Worm (Caenorhabditis elegans) whole organism, L1 larva: ENCODE measurements around the gene lelo-2.

Experiments used
- C04F5.9 ChIP-seq: sonication (generic microtip); optimal IDR thresholded peaks from 2 replicates; lab custom pipeline; 2016; ENCODE audit warnings: missing genetic modification characterization, missing compliant biosample characterization
- C16A3.4 ChIP-seq: fragments of 150-350 bp; optimal IDR thresholded peaks from 2 replicates; lab custom pipeline; 2014; ENCODE audit warnings: missing biosample characterization, missing genetic modification characterization
- F16B12.6 ChIP-seq: fragments of 150-350 bp; optimal IDR thresholded peaks from 2 replicates; lab custom pipeline; 2014; ENCODE audit warnings: missing biosample characterization, missing genetic modification characterization
- Y116A8C.19 ChIP-seq: sonication (generic microtip); optimal IDR thresholded peaks from 2 replicates; lab custom pipeline; 2016; ENCODE audit warnings: missing compliant biosample characterization, missing genetic modification characterization, borderline replicate concordance
- aha-1 ChIP-seq: fragments of 150-350 bp; optimal IDR thresholded peaks from 2 replicates; lab custom pipeline; 2014; ENCODE audit warnings: missing biosample characterization, missing genetic modification characterization
- alr-1 ChIP-seq: fragments of 200-800 bp; sonication (Bioruptor generic); optimal IDR thresholded peaks from 2 replicates; lab custom pipeline; 2018; ENCODE audit warnings: borderline replicate concordance, mild to moderate bottlenecking, missing genetic modification characterization, missing compliant biosample characterization
- ceh-90 ChIP-seq: sonication (generic microtip); optimal IDR thresholded peaks from 2 replicates; lab custom pipeline; 2016; ENCODE audit warnings: missing genetic modification characterization, missing compliant biosample characterization
- ces-1 ChIP-seq: fragments of 150-350 bp; optimal IDR thresholded peaks from 2 replicates; lab custom pipeline; 2014; ENCODE audit warnings: missing biosample characterization, missing genetic modification reagents, missing genetic modification characterization
- dpl-1 ChIP-seq, 3 experiments: fragments of 150-350 bp in 2 of 3; sonication (generic microtip) in 1 of 3; optimal IDR thresholded peaks; 2 replicates each; lab custom pipeline; 2014 to 2017; ENCODE audit warnings: missing biosample characterization in 3 of 3, missing genetic modification characterization in 3 of 3, missing genetic modification reagents in 3 of 3
- efl-1 ChIP-seq, 4 experiments: fragments of 150-350 bp; optimal IDR thresholded peaks in 3 of 4; peaks in 1 of 4; 1 replicate in 1 of 4; 2 replicates in 3 of 4; lab custom pipeline; 2014; ENCODE audit warnings: missing biosample characterization in 2 of 4, missing genetic modification characterization in 2 of 4, missing genetic modification reagents in 2 of 4
- efl-3 ChIP-seq: fragments of 200-800 bp; sonication (Bioruptor generic); optimal IDR thresholded peaks from 2 replicates; lab custom pipeline; 2018; ENCODE audit warnings: mild to moderate bottlenecking, missing genetic modification characterization, missing compliant biosample characterization
- egl-13 ChIP-seq: sonication (generic microtip); optimal IDR thresholded peaks from 2 replicates; lab custom pipeline; 2016; ENCODE audit warnings: missing genotype, missing genetic modification reagents, missing genetic modification characterization, missing compliant biosample characterization
- elt-2 ChIP-seq: sonication (generic microtip); optimal IDR thresholded peaks from 2 replicates; lab custom pipeline; 2016; ENCODE audit warnings: missing genetic modification characterization, mild to moderate bottlenecking, inconsistent platforms, missing compliant biosample characterization, missing genetic modification reagents
- elt-3 ChIP-seq, 6 experiments: fragments of 150-350 bp in 1 of 6; sonication (generic microtip); optimal IDR thresholded peaks; 2 replicates each; lab custom pipeline; 2017 to 2018; ENCODE audit warnings: missing biosample characterization in 6 of 6, missing genetic modification characterization in 6 of 6, inconsistent platforms in 1 of 6
- ets-5 ChIP-seq: fragments of 200-800 bp; sonication (Bioruptor generic); IDR thresholded peaks from 2 replicates; pipeline ENCODE4 v1.3.6; 2022; ENCODE audit warnings: missing genetic modification characterization, missing compliant biosample characterization
- fkh-10 ChIP-seq: sonication (generic microtip); optimal IDR thresholded peaks from 2 replicates; lab custom pipeline; 2017; ENCODE audit warnings: missing biosample characterization, missing genetic modification reagents, missing genetic modification characterization
- fkh-4 ChIP-seq: sonication (generic microtip); optimal IDR thresholded peaks from 2 replicates; lab custom pipeline; 2016; ENCODE audit warnings: missing compliant biosample characterization, missing genetic modification characterization, borderline replicate concordance
- fkh-8 ChIP-seq: sonication (generic microtip); optimal IDR thresholded peaks from 2 replicates; lab custom pipeline; 2016; ENCODE audit warnings: mild to moderate bottlenecking, missing genetic modification characterization, missing compliant biosample characterization
- hlh-4 ChIP-seq: sonication (generic microtip); optimal IDR thresholded peaks from 2 replicates; lab custom pipeline; 2016; ENCODE audit warnings: mild to moderate bottlenecking, missing genetic modification characterization, missing compliant biosample characterization
- hpl-2 ChIP-seq: fragments of 150-350 bp; optimal IDR thresholded peaks from 2 replicates; lab custom pipeline; 2014; ENCODE audit warnings: missing biosample characterization, missing genetic modification reagents, missing genetic modification characterization
- isw-1 ChIP-seq: fragments of 200-800 bp; sonication (Bioruptor generic); IDR thresholded peaks from 2 replicates; pipeline ENCODE4 v1.3.6; 2022; ENCODE audit warnings: missing genetic modification characterization, missing compliant biosample characterization
- jun-1 ChIP-seq: fragments of 150-350 bp; optimal IDR thresholded peaks from 2 replicates; lab custom pipeline; 2014; ENCODE audit warnings: missing biosample characterization, missing genetic modification reagents, missing genetic modification characterization
- lin-14 ChIP-seq: fragments of 200-800 bp; sonication (Bioruptor generic); optimal IDR thresholded peaks from 2 replicates; lab custom pipeline; 2018; ENCODE audit warnings: mild to moderate bottlenecking, missing genetic modification characterization, moderate library complexity, missing compliant biosample characterization
- lin-35 ChIP-seq, 2 experiments: fragments of 150-350 bp; optimal IDR thresholded peaks; 2 replicates each; lab custom pipeline; 2014; ENCODE audit warnings: missing biosample characterization in 2 of 2, missing genetic modification characterization in 2 of 2, missing genetic modification reagents in 2 of 2
- lin-39 ChIP-seq: fragments of 150-350 bp; optimal IDR thresholded peaks from 2 replicates; lab custom pipeline; 2014; ENCODE audit warnings: missing biosample characterization, missing genetic modification reagents, missing genetic modification characterization
- lir-3 ChIP-seq: sonication (generic microtip); optimal IDR thresholded peaks from 2 replicates; lab custom pipeline; 2016; ENCODE audit warnings: mild to moderate bottlenecking, missing genetic modification characterization, moderate library complexity, missing compliant biosample characterization; ENCODE audit not compliant: poor library complexity
- mab-9 ChIP-seq: fragments of 200-800 bp; sonication (Bioruptor generic); IDR thresholded peaks from 2 replicates; pipeline ENCODE4 v1.3.6; 2022; ENCODE audit warnings: missing genetic modification reagents, missing genetic modification characterization, missing compliant biosample characterization
- mef-2 ChIP-seq: fragments of 150-350 bp; optimal IDR thresholded peaks from 2 replicates; lab custom pipeline; 2014; ENCODE audit warnings: missing biosample characterization, missing genetic modification characterization
- mep-1 ChIP-seq: fragments of 150-350 bp; optimal IDR thresholded peaks from 2 replicates; lab custom pipeline; 2014; ENCODE audit warnings: missing biosample characterization, missing genetic modification characterization
- nhr-11 ChIP-seq: fragments of 150-350 bp; optimal IDR thresholded peaks from 2 replicates; lab custom pipeline; 2014; ENCODE audit warnings: missing biosample characterization, missing genetic modification characterization
- nhr-12 ChIP-seq: sonication (generic microtip); optimal IDR thresholded peaks from 2 replicates; lab custom pipeline; 2017; ENCODE audit warnings: missing biosample characterization, missing genetic modification characterization
- nhr-19 ChIP-seq: fragments of 200-800 bp; sonication (Bioruptor generic); conservative IDR thresholded peaks from 2 replicates; pipeline ENCODE4 v1.3.6; 2022; ENCODE audit warnings: missing genetic modification characterization, missing compliant biosample characterization
- nhr-20 ChIP-seq: sonication (generic microtip); optimal IDR thresholded peaks from 2 replicates; lab custom pipeline; 2016; ENCODE audit warnings: mild to moderate bottlenecking, missing genetic modification characterization, missing compliant biosample characterization
- nhr-237 ChIP-seq: fragments of 150-350 bp; optimal IDR thresholded peaks from 2 replicates; lab custom pipeline; 2014; ENCODE audit warnings: missing biosample characterization, missing genetic modification characterization
- nhr-28 ChIP-seq: fragments of 150-350 bp; optimal IDR thresholded peaks from 2 replicates; lab custom pipeline; 2014; ENCODE audit warnings: missing biosample characterization, missing genetic modification characterization
- nhr-47 ChIP-seq: sonication (generic microtip); optimal IDR thresholded peaks from 2 replicates; lab custom pipeline; 2016; ENCODE audit warnings: mild to moderate bottlenecking, missing genetic modification characterization, moderate library complexity, missing compliant biosample characterization
- nhr-85 ChIP-seq: sonication (generic microtip); peaks from one replicate; lab custom pipeline; 2016; ENCODE audit warnings: missing genetic modification characterization, inconsistent platforms, missing compliant biosample characterization
- rnt-1 ChIP-seq: sonication (generic microtip); optimal IDR thresholded peaks from 2 replicates; lab custom pipeline; 2016; ENCODE audit warnings: mild to moderate bottlenecking, missing genetic modification characterization, moderate library complexity, missing compliant biosample characterization
- snu-23 ChIP-seq: sonication (generic microtip); optimal IDR thresholded peaks from 2 replicates; lab custom pipeline; 2016; ENCODE audit warnings: missing genetic modification characterization, missing compliant biosample characterization
- sox-4 ChIP-seq: sonication (generic microtip); optimal IDR thresholded peaks from 2 replicates; lab custom pipeline; 2016; ENCODE audit warnings: missing genetic modification characterization, missing compliant biosample characterization
- sptf-1 ChIP-seq: fragments of 150-350 bp; optimal IDR thresholded peaks from 2 replicates; lab custom pipeline; 2014; ENCODE audit warnings: missing biosample characterization, missing genetic modification characterization
- swsn-7 ChIP-seq: sonication (generic microtip); optimal IDR thresholded peaks from 2 replicates; lab custom pipeline; 2016; ENCODE audit warnings: missing genetic modification characterization, missing compliant biosample characterization
- tbx-2 ChIP-seq: sonication (generic microtip); optimal IDR thresholded peaks from 2 replicates; lab custom pipeline; 2016; ENCODE audit warnings: missing genetic modification characterization, missing compliant biosample characterization
- unc-130 ChIP-seq: fragments of 150-350 bp; optimal IDR thresholded peaks from 2 replicates; lab custom pipeline; 2017; ENCODE audit warnings: missing biosample characterization, missing genetic modification characterization, inconsistent platforms
- unc-30 ChIP-seq: sonication (generic microtip); optimal IDR thresholded peaks from 2 replicates; lab custom pipeline; 2017; ENCODE audit warnings: missing biosample characterization, missing genetic modification characterization
- unc-62 ChIP-seq: fragments of 150-350 bp; optimal IDR thresholded peaks from 2 replicates; lab custom pipeline; 2014; ENCODE audit warnings: missing biosample characterization, missing genetic modification reagents, missing genetic modification characterization
- unc-86 ChIP-seq: sonication (generic microtip); optimal IDR thresholded peaks from 2 replicates; lab custom pipeline; 2016; ENCODE audit warnings: missing genetic modification characterization, missing compliant biosample characterization
- unc-98 ChIP-seq: fragments of 200-800 bp; sonication (Bioruptor generic); IDR thresholded peaks from 2 replicates; pipeline ENCODE4 v1.3.6; 2022; ENCODE audit warnings: missing genetic modification characterization, missing compliant biosample characterization
- xbp-1 ChIP-seq: sonication (generic microtip); optimal IDR thresholded peaks from 2 replicates; lab custom pipeline; 2016; ENCODE audit warnings: missing genetic modification characterization, missing compliant biosample characterization
- zag-1 ChIP-seq: fragments of 150-350 bp; optimal IDR thresholded peaks from 2 replicates; lab custom pipeline; 2014; ENCODE audit warnings: missing biosample characterization, missing genetic modification characterization
- zip-4 ChIP-seq: fragments of 200-800 bp; sonication (Bioruptor generic); optimal IDR thresholded peaks from 2 replicates; lab custom pipeline; 2018; ENCODE audit warnings: mild to moderate bottlenecking, missing genetic modification characterization, moderate library complexity, missing compliant biosample characterization
- ztf-11 ChIP-seq, 2 experiments: sonication (generic microtip); optimal IDR thresholded peaks; 2 replicates each; lab custom pipeline; 2016 to 2017; ENCODE audit warnings: missing genetic modification characterization in 2 of 2, missing biosample characterization in 1 of 2, missing compliant biosample characterization in 1 of 2

The lelo-2 gene

DNA sequence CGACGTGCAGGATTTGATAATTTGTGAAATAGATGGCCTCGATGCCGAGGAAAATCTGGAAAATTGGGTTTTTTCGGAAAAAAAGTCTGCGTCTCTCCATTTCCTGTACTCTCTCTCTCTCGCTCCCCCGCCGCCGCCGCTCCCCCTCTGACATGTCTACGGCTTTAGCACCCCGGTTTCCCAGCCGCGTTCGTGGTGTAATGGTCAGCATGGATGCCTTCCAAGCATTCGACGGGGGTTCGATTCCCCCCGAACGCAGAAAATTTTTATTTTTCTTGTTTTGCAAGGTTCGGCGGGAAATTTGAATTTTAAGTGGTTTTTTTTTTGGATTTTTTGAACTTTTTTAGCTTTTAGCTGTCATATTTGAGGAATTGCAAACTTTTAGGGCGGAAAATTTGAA is 2.7 kb downstream of the lelo-2 start (continued):
- TF ChIP-seq nhr-28 (no peak), nhr-237 (tag; lab: Kevin White, UChicago) (peak; percentile 1), lin-35 (GFP tag; optimal IDR thresholded peaks at IDR 0.05; lab: Kevin White, UChicago) (peak; percentile 59 to 74), C16A3.4 (peak; percentile 34), unc-30 (tag; lab: Kevin White, UChicago) (no peak), nhr-19 (GFP tag; lab: Robert Waterston, UW) (peak; percentile 69), xbp-1 (tag; lab: Kevin White, UChicago) (peak; percentile 50), sptf-1 (tag; lab: Kevin White, UChicago) (no peak), zag-1 (no peak), ets-5 (GFP tag; lab: Robert Waterston, UW) (no peak), sox-4 (tag; lab: Kevin White, UChicago) (no peak), efl-3 (GFP tag; lab: Kevin White, UChicago) (no peak), unc-130 (peak; percentile 44), dpl-1 (GFP tag; optimal IDR thresholded peaks at IDR 0.05; lab: Kevin White, UChicago) (peak; percentile 48 to 54 (median 52)), ces-1 (GFP tag; lab: Kevin White, UChicago) (no peak), fkh-10 (GFP tag; lab: Kevin White, UChicago) (peak; percentile 24), nhr-20 (peak; percentile 59), efl-1 (optimal IDR thresholded peaks at IDR 0.05; lab: Kevin White, UChicago) (peak; percentile 48 to 63), efl-1 (GFP tag; optimal IDR thresholded peaks at IDR 0.05 in 1 of 2; lab: Kevin White, UChicago) (peak; percentile 72 to 95), snu-23 (GFP tag; lab: Kevin White, UChicago) (peak; percentile 82), egl-13 (tag; lab: Kevin White, UChicago) (peak; percentile 33), zip-4 (peak; percentile 54), unc-86 (tag; lab: Kevin White, UChicago) (peak; percentile 51), tbx-2 (tag; lab: Kevin White, UChicago) (peak; percentile 49), swsn-7 (tag; lab: Kevin White, UChicago) (peak; percentile 69), ztf-11 (tag; optimal IDR thresholded peaks at IDR 0.05; lab: Kevin White, UChicago) (peak in 1 of 2 experiments; percentile 32), C04F5.9 (no peak), fkh-8 (tag; lab: Kevin White, UChicago) (peak; percentile 44), Y116A8C.19 (tag; lab: Kevin White, UChicago) (no peak), nhr-47 (tag; lab: Kevin White, UChicago) (peak; percentile 86), F16B12.6 (peak; percentile 34), lin-14 (GFP tag; lab: Kevin White, UChicago) (peak; percentile 58), isw-1 (GFP tag; lab: Robert Waterston, UW) (peak; percentile 54), mab-9 (peak; percentile 57; the same call in 1 of the 2 replicates), ceh-90 (tag; lab: Kevin White, UChicago) (no peak), unc-98 (GFP tag; lab: Robert Waterston, UW) (peak; percentile 47; the same call in 1 of the 2 replicates), lin-39 (tag; lab: Kevin White, UChicago) (peak; percentile 7), hpl-2 (GFP tag; lab: Kevin White, UChicago) (no peak), hlh-4 (no peak), nhr-12 (tag; lab: Kevin White, UChicago) (no peak), jun-1 (peak; percentile 47), alr-1 (tag; lab: Kevin White, UChicago) (no peak), aha-1 (tag; lab: Kevin White, UChicago) (no peak), elt-3 (tag; optimal IDR thresholded peaks at IDR 0.05; lab: Kevin White, UChicago) (peak in 2 of 6 experiments; percentile 9 to 11), mep-1 (tag; lab: Kevin White, UChicago) (peak; percentile 51), fkh-4 (tag; lab: Kevin White, UChicago) (no peak), nhr-11 (tag; lab: Kevin White, UChicago) (no peak), unc-62 (GFP tag; lab: Kevin White, UChicago) (no peak), rnt-1 (tag; lab: Kevin White, UChicago) (no peak), lir-3 (tag; lab: Kevin White, UChicago) (no peak), mef-2 (tag; lab: Kevin White, UChicago) (no peak), elt-2 (tag; lab: Kevin White, UChicago) (peak; percentile 32), nhr-85 (tag; lab: Kevin White, UChicago) (peak; percentile 73)
